Fruit fly (Drosophila melanogaster) whole organism, adult: ENCODE results near the gene P5CS.

ENCODE experiments used
- CG1620 ChIP-seq: fragments of 200-800 bp; sonication (Bioruptor generic); optimal IDR thresholded peaks from 2 replicates; lab custom pipeline; 2016; ENCODE audit warnings: missing biosample characterization, missing genetic modification characterization
- Clk ChIP-seq: fragments of 200-800 bp; sonication (Bioruptor generic); optimal IDR thresholded peaks from 2 replicates; lab custom pipeline; 2017; ENCODE audit warnings: missing biosample characterization, missing genetic modification characterization

DNA sequence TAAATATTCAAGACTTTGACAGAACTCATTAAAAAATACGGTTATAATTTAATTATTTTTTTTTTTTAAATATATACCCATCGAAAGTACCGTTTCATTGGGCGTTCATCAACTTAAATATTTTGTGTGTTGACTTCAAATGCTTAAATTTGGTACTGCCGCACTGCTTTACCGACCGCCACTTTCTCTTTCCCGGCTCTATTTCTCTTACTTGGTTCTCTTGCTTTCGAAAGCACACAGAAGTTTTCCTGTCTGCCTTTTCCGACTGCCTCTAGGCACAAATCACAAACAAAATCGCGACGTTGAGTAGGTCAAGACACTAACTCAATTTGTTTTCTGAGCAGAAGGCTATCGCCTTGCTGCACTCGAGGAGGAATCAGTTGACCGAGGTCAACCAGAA lies 22.2 kb downstream of the P5CS start:
- TF ChIP-seq CG1620 (GFP tag; lab: Kevin White, UChicago), result no peak
- TF ChIP-seq Clk, result no peak
